Worm (Caenorhabditis elegans): ENCODE data around the gene F23H11.2.

- TF ChIP-seq nhr-28 (tag; optimal IDR thresholded peaks at IDR 0.05) (no peak), nhr-77 (tag; optimal IDR thresholded peaks at IDR 0.05) (no peak), fos-1 (tag; optimal IDR thresholded peaks at IDR 0.05) (no peak), pqm-1 (tag; optimal IDR thresholded peaks at IDR 0.05) (no peak), skn-1 (tag; optimal IDR thresholded peaks at IDR 0.05) (no peak), unc-62 (GFP tag; optimal IDR thresholded peaks at IDR 0.05) (no peak)
These were observed 8.8 kb upstream of the F23H11.2 start, which contains the start of gene zer-1 for ce11 chrIII:886726-887125.

Measured in whole organism, L3 larva.